Fruit fly (Drosophila melanogaster) whole organism, wandering third instar larva: Measurements from ENCODE around the gene CG32599.
A peak's percentile ranks its signal among the peaks of the same experiment; 100 is the strongest.

Source experiments
- Abd-B ChIP-seq: fragments of >200 bp; optimal IDR thresholded peaks from 2 replicates; lab custom pipeline; 2017; ENCODE audit warnings: missing biosample characterization, missing genetic modification characterization
- CG9705 ChIP-seq: fragments of 200-800 bp; sonication (Bioruptor generic); optimal IDR thresholded peaks from 2 replicates; lab custom pipeline; 2018; ENCODE audit warnings: missing biosample characterization, mild to moderate bottlenecking, missing genetic modification characterization
- CrebA ChIP-seq: fragments of 200-800 bp; sonication (Bioruptor generic); optimal IDR thresholded peaks from 2 replicates; lab custom pipeline; 2016; ENCODE audit warnings: missing biosample characterization, mild to moderate bottlenecking, missing genetic modification characterization, borderline replicate concordance
- Dfd ChIP-seq: fragments of >200 bp; optimal IDR thresholded peaks from 2 replicates; lab custom pipeline; 2017; ENCODE audit warnings: missing biosample characterization, missing genetic modification characterization
- Dif ChIP-seq: fragments of 200-275, 200-300 bp; sonication (Bioruptor generic); optimal IDR thresholded peaks from 2 replicates; lab custom pipeline; 2018; ENCODE audit warnings: missing biosample characterization, missing genetic modification characterization; ENCODE audit not compliant: partially characterized antibody
- HLH106 ChIP-seq: fragments of 200-800 bp; optimal IDR thresholded peaks from 3 replicates; lab custom pipeline; 2019; ENCODE audit warnings: missing biosample characterization, mild to moderate bottlenecking, missing genetic modification characterization, moderate library complexity
- Hnf4 ChIP-seq: fragments of 200-800 bp; sonication (Bioruptor generic); optimal IDR thresholded peaks from 2 replicates; lab custom pipeline; 2016; ENCODE audit warnings: missing biosample characterization, mild to moderate bottlenecking, missing genetic modification characterization
- Hr78 ChIP-seq: fragments of >200 bp; optimal IDR thresholded peaks from 2 replicates; lab custom pipeline; 2017; ENCODE audit warnings: missing biosample characterization, missing genetic modification characterization
- Hr83 ChIP-seq: fragments of 200-300 bp; sonication (Bioruptor generic); optimal IDR thresholded peaks from 2 replicates; lab custom pipeline; 2016; ENCODE audit warnings: missing biosample characterization, mild to moderate bottlenecking, missing genetic modification characterization, moderate library complexity; ENCODE audit not compliant: poor library complexity, severe bottlenecking
- Jra ChIP-seq: sonication (Bioruptor generic); optimal IDR thresholded peaks from 2 replicates; lab custom pipeline; 2016; ENCODE audit warnings: missing biosample characterization, missing genetic modification characterization
- Mio ChIP-seq: sonication (Bioruptor generic); optimal IDR thresholded peaks from 2 replicates; lab custom pipeline; 2016; ENCODE audit warnings: missing biosample characterization, missing genetic modification characterization
- N ChIP-seq: fragments of >200 bp; optimal IDR thresholded peaks from 2 replicates; lab custom pipeline; 2018; ENCODE audit warnings: missing biosample characterization, missing external identifiers, missing genetic modification characterization
- OdsH ChIP-seq: fragments of 200-800 bp; sonication (Bioruptor generic); optimal IDR thresholded peaks from 2 replicates; lab custom pipeline; 2016; ENCODE audit warnings: missing biosample characterization, mild to moderate bottlenecking, missing genetic modification characterization
- Rel ChIP-seq, 2 experiments: fragments of 200-800 bp; sonication (Bioruptor generic) in 1 of 2; optimal IDR thresholded peaks; 2 replicates in 1 of 2; 3 replicates in 1 of 2; lab custom pipeline; 2016 to 2019; ENCODE audit warnings: mild to moderate bottlenecking in 2 of 2, missing biosample characterization in 2 of 2, missing genetic modification characterization in 2 of 2, moderate library complexity in 1 of 2
- Sp1 ChIP-seq: fragments of 200-800 bp; sonication (Bioruptor generic); optimal IDR thresholded peaks from 3 replicates; lab custom pipeline; 2019; ENCODE audit warnings: missing biosample characterization, mild to moderate bottlenecking, missing genetic modification characterization, moderate library complexity
- Vsx2 ChIP-seq: fragments of 200-300, 225-300 bp; sonication (Bioruptor generic); optimal IDR thresholded peaks from 2 replicates; lab custom pipeline; 2018; ENCODE audit warnings: missing biosample characterization, missing genetic modification characterization; ENCODE audit not compliant: partially characterized antibody
- br ChIP-seq: fragments of 200-800 bp; sonication (Bioruptor generic); optimal IDR thresholded peaks from 2 replicates; lab custom pipeline; 2016; ENCODE audit warnings: missing biosample characterization, missing genetic modification characterization
- brk ChIP-seq: fragments of 200-800 bp; sonication (Bioruptor generic); optimal IDR thresholded peaks from 2 replicates; lab custom pipeline; 2016; ENCODE audit warnings: missing biosample characterization, mild to moderate bottlenecking, missing genetic modification characterization
- dl ChIP-seq, 2 experiments: fragments of 175-275, 200-275 bp in 1 of 2; fragments of 200-275 bp in 1 of 2; sonication (Bioruptor generic); optimal IDR thresholded peaks; lab custom pipeline; 2018; ENCODE audit warnings: mild to moderate bottlenecking in 2 of 2, missing biosample characterization in 2 of 2, missing genetic modification characterization in 2 of 2, moderate library complexity in 2 of 2; ENCODE audit not compliant: partially characterized antibody in 2 of 2, insufficient read depth in 1 of 2
- dmrt93B ChIP-seq: fragments of 200-800 bp; sonication (Bioruptor generic); optimal IDR thresholded peaks from 2 replicates; lab custom pipeline; 2018; ENCODE audit warnings: missing biosample characterization, mild to moderate bottlenecking, missing genetic modification characterization
- dsf ChIP-seq: sonication (Bioruptor generic); optimal IDR thresholded peaks from 2 replicates; lab custom pipeline; 2016; ENCODE audit warnings: missing biosample characterization, missing genetic modification characterization, borderline replicate concordance
- ey ChIP-seq: fragments of 200-800 bp; sonication (Bioruptor generic); optimal IDR thresholded peaks from 2 replicates; lab custom pipeline; 2016; ENCODE audit warnings: missing biosample characterization, missing genetic modification characterization
- foxo ChIP-seq, 2 experiments: fragments of 200-800 bp; sonication (Bioruptor generic); optimal IDR thresholded peaks; 2 replicates in 1 of 2; 3 replicates in 1 of 2; lab custom pipeline; 2016 to 2017; ENCODE audit warnings: missing biosample characterization in 2 of 2, missing genetic modification characterization in 2 of 2
- fru ChIP-seq: fragments of 200-800 bp; sonication (Bioruptor generic); optimal IDR thresholded peaks from 3 replicates; lab custom pipeline; 2016; ENCODE audit warnings: missing biosample characterization, mild to moderate bottlenecking, missing genetic modification characterization
- h ChIP-seq: fragments of 200-800 bp; sonication (Bioruptor generic); optimal IDR thresholded peaks from 3 replicates; lab custom pipeline; 2016; ENCODE audit warnings: missing biosample characterization, mild to moderate bottlenecking, missing genetic modification characterization
- lola ChIP-seq: fragments of >200 bp; optimal IDR thresholded peaks from 2 replicates; lab custom pipeline; 2017; ENCODE audit warnings: missing biosample characterization, missing genetic modification characterization
- psq ChIP-seq: fragments of 200-800 bp; sonication (Bioruptor generic); optimal IDR thresholded peaks from 3 replicates; lab custom pipeline; 2017; ENCODE audit warnings: missing biosample characterization, mild to moderate bottlenecking, missing genetic modification characterization, moderate library complexity
- rgr ChIP-seq: fragments of 200-800 bp; sonication (Bioruptor generic); optimal IDR thresholded peaks from 3 replicates; lab custom pipeline; 2016; ENCODE audit warnings: missing biosample characterization, mild to moderate bottlenecking, missing genetic modification characterization
- sage ChIP-seq: fragments of 200-800 bp; sonication (Bioruptor generic); optimal IDR thresholded peaks from 2 replicates; lab custom pipeline; 2016; ENCODE audit warnings: missing biosample characterization, mild to moderate bottlenecking, missing genetic modification characterization
- sv ChIP-seq: fragments of 200-800 bp; sonication (Bioruptor generic); optimal IDR thresholded peaks from 3 replicates; lab custom pipeline; 2016; ENCODE audit warnings: missing biosample characterization, missing genetic modification characterization
- tai ChIP-seq: sonication (Bioruptor generic); optimal IDR thresholded peaks from 2 replicates; lab custom pipeline; 2016; ENCODE audit warnings: missing biosample characterization, missing genetic modification characterization
- usp ChIP-seq: fragments of >200 bp; optimal IDR thresholded peaks from 2 replicates; lab custom pipeline; 2017; ENCODE audit warnings: missing biosample characterization, missing genetic modification characterization
- woc ChIP-seq: sonication (Bioruptor generic); optimal IDR thresholded peaks from 2 replicates; lab custom pipeline; 2016; ENCODE audit warnings: missing biosample characterization, mild to moderate bottlenecking, missing genetic modification characterization

Gene CG32599

dm6 chrX:14208426-14209208 is 34.9 kb upstream of the CG32599 start:
- TF ChIP-seq CG9705, result peak; percentile 17
- peak; percentile 17 for TF ChIP-seq br
- peak; percentile 33 for TF ChIP-seq dmrt93B (GFP tag; lab: Kevin White, UChicago)
- peak in 1 of 2 experiments; percentile 75 for TF ChIP-seq foxo (GFP tag; optimal IDR thresholded peaks at IDR 0.05; lab: Kevin White, UChicago)
- TF ChIP-seq Hnf4, result no peak
- TF ChIP-seq HLH106 (tag; lab: Kevin White, UChicago), result peak; percentile 56
- no peak for TF ChIP-seq OdsH (GFP tag; lab: Kevin White, UChicago)
- TF ChIP-seq Sp1 (GFP tag; lab: Kevin White, UChicago), result peak; percentile 68
- peak; percentile 27 for TF ChIP-seq woc (GFP tag; lab: Kevin White, UChicago)
- no peak for TF ChIP-seq Hr83 (GFP tag; lab: Kevin White, UChicago)
- peak; percentile 58 for TF ChIP-seq fru (GFP tag; lab: Kevin White, UChicago)
- no peak for TF ChIP-seq lola (GFP tag; lab: Kevin White, UChicago)
- TF ChIP-seq ey (GFP tag; lab: Kevin White, UChicago), result peak; percentile 37
- no peak for TF ChIP-seq dsf (GFP tag; lab: Kevin White, UChicago)
- peak; percentile 69 for TF ChIP-seq h (GFP tag; lab: Kevin White, UChicago)
- TF ChIP-seq rgr (GFP tag; lab: Kevin White, UChicago), result peak; percentile 33
- TF ChIP-seq psq, result peak; percentile 44

DNA sequence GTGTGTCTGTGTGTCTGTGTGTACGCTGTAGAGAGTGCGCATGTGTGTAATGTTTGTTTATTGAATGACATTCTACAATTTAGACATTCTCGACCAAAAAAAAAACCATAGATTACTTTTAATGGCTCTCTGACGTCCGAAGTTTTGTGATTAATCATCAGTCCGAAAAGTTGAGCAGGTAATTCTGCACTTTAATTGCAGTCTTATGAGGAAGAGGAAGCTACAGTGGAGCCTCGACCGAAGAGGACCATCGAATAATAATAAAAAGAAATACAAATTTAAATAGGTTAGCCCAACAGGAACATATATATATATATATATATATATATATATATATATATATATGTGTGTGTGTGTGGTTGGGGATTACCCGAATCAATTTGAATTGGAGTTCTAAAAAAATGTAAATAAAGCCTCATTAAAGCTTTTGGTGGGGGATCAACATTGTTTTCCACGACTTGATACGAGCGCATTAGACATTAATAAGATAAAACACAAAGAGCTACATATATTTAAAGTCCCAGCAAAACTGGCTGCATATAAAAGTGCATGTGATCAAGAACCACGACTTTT is 34.2 kb upstream of the CG32599 start:
- TF ChIP-seq CrebA (GFP tag; lab: Kevin White, UChicago) (no peak), Vsx2 (GFP tag; lab: Kevin White, UChicago) (no peak), Hnf4 (no peak), dsf (GFP tag; lab: Kevin White, UChicago) (no peak), tai (no peak), rgr (GFP tag; lab: Kevin White, UChicago) (no peak), lola (GFP tag; lab: Kevin White, UChicago) (no peak), br (no peak), h (GFP tag; lab: Kevin White, UChicago) (peak; percentile 19), Rel (GFP tag; optimal IDR thresholded peaks at IDR 0.05; lab: Kevin White, UChicago) (no peak), Rel (tag; optimal IDR thresholded peaks at IDR 0.05; lab: Kevin White, UChicago) (peak; percentile 62), dmrt93B (GFP tag; lab: Kevin White, UChicago) (no peak), CG9705 (no peak), OdsH (GFP tag; lab: Kevin White, UChicago) (no peak), Dfd (GFP tag; lab: Kevin White, UChicago) (no peak), psq (no peak), Hr78 (GFP tag; lab: Kevin White, UChicago) (no peak), dl (GFP tag; optimal IDR thresholded peaks at IDR 0.05; lab: Kevin White, UChicago; ENCODE audit: insufficient read depth in 1 of 2, partially characterized antibody in 2 of 2) (no peak), Sp1 (GFP tag; lab: Kevin White, UChicago) (peak; percentile 2), Dif (GFP tag; lab: Kevin White, UChicago) (no peak), sv (GFP tag; lab: Kevin White, UChicago) (no peak), N (GFP tag; lab: Kevin White, UChicago) (no peak), usp (no peak), foxo (GFP tag; optimal IDR thresholded peaks at IDR 0.05; lab: Kevin White, UChicago) (peak in 1 of 2 experiments; percentile 28), Jra (GFP tag; lab: Kevin White, UChicago) (no peak), Hr83 (GFP tag; lab: Kevin White, UChicago) (no peak), sage (GFP tag; lab: Kevin White, UChicago) (no peak), Abd-B (GFP tag; lab: Kevin White, UChicago) (no peak), Mio (GFP tag; lab: Kevin White, UChicago) (no peak), woc (GFP tag; lab: Kevin White, UChicago) (no peak), brk (GFP tag; lab: Kevin White, UChicago) (no peak), fru (GFP tag; lab: Kevin White, UChicago) (peak; percentile 2), ey (GFP tag; lab: Kevin White, UChicago) (peak; percentile 20)
